Worm (Caenorhabditis elegans): ENCODE results near the gene bath-21.

DNA sequence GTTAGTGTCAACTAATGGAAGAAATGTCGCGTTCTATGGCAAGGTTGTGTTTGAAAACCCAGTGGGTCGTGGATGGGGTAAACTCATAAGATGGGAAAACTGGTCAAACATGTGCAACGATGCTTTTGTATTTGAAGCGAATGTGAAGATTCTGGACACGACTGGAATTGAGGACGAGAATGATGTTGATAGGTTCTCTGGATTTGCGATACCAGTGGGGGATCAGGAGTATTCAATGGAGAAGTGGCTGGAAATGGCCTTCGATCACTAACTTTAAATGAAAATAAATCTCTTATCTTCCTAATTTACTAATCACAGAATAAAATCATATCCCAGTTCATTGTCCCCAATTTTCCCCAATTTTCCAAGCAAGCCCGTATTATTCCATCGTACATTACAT, 15.2 kb downstream of the bath-21 start:
- TF ChIP-seq fkh-10 (GFP tag; optimal IDR thresholded peaks at IDR 0.05) (no peak), lim-6 (tag; optimal IDR thresholded peaks at IDR 0.05) (no peak), ceh-14 (tag; optimal IDR thresholded peaks at IDR 0.05) (no peak), nhr-11 (tag; optimal IDR thresholded peaks at IDR 0.05) (no peak), pqm-1 (tag; optimal IDR thresholded peaks at IDR 0.05) (no peak), ceh-30 (tag; optimal IDR thresholded peaks at IDR 0.05) (no peak), ets-4 (tag; optimal IDR thresholded peaks at IDR 0.05) (no peak), sox-4 (tag; optimal IDR thresholded peaks at IDR 0.05) (no peak)
